Fruit fly (Drosophila melanogaster): ENCODE results near the gene CG4168.

The CG4168 gene

DNA sequence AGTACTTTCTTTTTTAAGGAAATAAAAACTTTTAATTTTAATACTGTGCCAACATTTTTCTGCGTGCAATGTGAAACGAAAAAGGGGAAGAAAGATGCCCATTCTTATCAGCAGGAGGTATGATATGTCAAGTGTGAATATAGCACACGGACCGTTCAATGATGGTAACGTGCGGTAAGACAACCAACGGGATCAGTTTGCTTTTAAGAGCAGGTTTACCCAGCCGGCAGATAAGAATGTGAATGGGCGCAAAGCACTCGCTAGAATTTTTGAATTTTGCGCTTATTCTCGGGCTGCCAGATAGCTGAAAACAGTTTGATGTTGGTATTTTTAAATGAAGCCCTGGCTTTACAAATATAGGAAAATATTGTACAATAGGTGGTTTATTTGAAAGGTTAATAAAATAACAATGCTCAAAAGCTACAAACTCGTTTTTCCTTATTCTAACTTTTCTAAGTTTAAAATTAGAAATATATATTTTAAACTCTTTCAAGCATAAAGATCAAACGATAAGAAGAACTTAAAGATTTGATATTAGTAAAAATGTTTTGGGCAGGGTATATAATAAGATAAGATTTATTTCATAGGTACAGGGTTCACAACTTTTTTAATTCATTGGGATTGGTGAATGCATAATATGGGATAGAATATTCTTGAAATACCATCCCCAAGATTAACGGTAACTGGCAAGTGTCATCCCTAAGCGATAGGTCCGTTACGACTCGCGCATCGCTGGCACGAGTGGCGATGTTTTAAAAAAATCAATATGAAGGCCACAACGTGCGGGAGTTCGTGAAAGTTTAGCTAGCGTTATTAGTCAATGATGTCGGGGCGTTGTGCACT, 48.1 kb upstream of the CG4168 start, which contains the start of gene dao (continued):
- TF ChIP-seq tup (GFP tag; optimal IDR thresholded peaks at IDR 0.05) = no peak
- peak; percentile 18 for TF ChIP-seq Atf3 (GFP tag; optimal IDR thresholded peaks at IDR 0.05)
- TF ChIP-seq Hmx (GFP tag; optimal IDR thresholded peaks at IDR 0.05) = peak; percentile 17
- TF ChIP-seq CG7963 (GFP tag; IDR thresholded peaks at IDR 0.05; ENCODE audit: partially characterized antibody) = peak; percentile 6; the same call in 1 of the 3 replicates
- peak; percentile 49 for TF ChIP-seq CG4424 (GFP tag; optimal IDR thresholded peaks at IDR 0.05)
- no peak for TF ChIP-seq seq (GFP tag; IDR thresholded peaks at IDR 0.05)
- TF ChIP-seq bowl (GFP tag; IDR thresholded peaks at IDR 0.05) = no peak
- peak; percentile 16 for TF ChIP-seq CG12104 (GFP tag; optimal IDR thresholded peaks at IDR 0.05)
- peak; percentile 37 for TF ChIP-seq CG12744 (GFP tag; optimal IDR thresholded peaks at IDR 0.05)
- TF ChIP-seq CG10267 (tag; optimal IDR thresholded peaks at IDR 0.05) = peak; percentile 38
- peak; percentile 49 for TF ChIP-seq lilli (GFP tag; optimal IDR thresholded peaks at IDR 0.05)
- TF ChIP-seq psq (GFP tag; optimal IDR thresholded peaks at IDR 0.05) = no peak
- peak; percentile 27 for TF ChIP-seq CG31388 (GFP tag; optimal IDR thresholded peaks at IDR 0.05)
- TF ChIP-seq CG15073 (GFP tag; optimal IDR thresholded peaks at IDR 0.05) = no peak
- TF ChIP-seq CrebB (tag; optimal IDR thresholded peaks at IDR 0.05) = no peak
- no peak for TF ChIP-seq fd64A (GFP tag; optimal IDR thresholded peaks at IDR 0.05)
- no peak for TF ChIP-seq twi (tag; optimal IDR thresholded peaks at IDR 0.05)
- TF ChIP-seq CG2889 (GFP tag; IDR thresholded peaks at IDR 0.05) = peak; percentile 42; the same call in 2 of the 3 replicates
- peak; percentile 44 for TF ChIP-seq bab2 (GFP tag; optimal IDR thresholded peaks at IDR 0.05)
- peak; percentile 58; the same call in 1 of the 2 replicates for TF ChIP-seq sob (GFP tag; IDR thresholded peaks at IDR 0.05)
- TF ChIP-seq tna (GFP tag; IDR thresholded peaks at IDR 0.05; ENCODE audit: partially characterized antibody) = peak; percentile 36; the same call in 1 of the 2 replicates
- peak; percentile 60 for TF ChIP-seq CG12769 (tag; optimal IDR thresholded peaks at IDR 0.05)
- TF ChIP-seq Xrp1 (GFP tag; IDR thresholded peaks at IDR 0.05) = peak; percentile 24; the same call in 1 of the 2 replicates
- peak; percentile 46 for TF ChIP-seq CG7839 (tag; optimal IDR thresholded peaks at IDR 0.05)
- no peak for TF ChIP-seq Lim3 (GFP tag; IDR thresholded peaks at IDR 0.05)
- peak; percentile 38 for TF ChIP-seq CG12942 (GFP tag; optimal IDR thresholded peaks at IDR 0.05)
- TF ChIP-seq sna (GFP tag; IDR thresholded peaks at IDR 0.05; ENCODE audit: partially characterized antibody) = peak; percentile 68; the same call in 1 of the 2 replicates
- TF ChIP-seq E2f2 (GFP tag; IDR thresholded peaks at IDR 0.05) = peak; percentile 90
- TF ChIP-seq pho (GFP tag; optimal IDR thresholded peaks at IDR 0.05) = peak; percentile 28
- no peak for TF ChIP-seq CG2202 (tag; optimal IDR thresholded peaks at IDR 0.05)
- no peak for TF ChIP-seq Jarid2 (GFP tag; optimal IDR thresholded peaks at IDR 0.05)
- TF ChIP-seq CG12155 (GFP tag; optimal IDR thresholded peaks at IDR 0.05) = peak; percentile 83
- TF ChIP-seq chm (GFP tag; IDR thresholded peaks at IDR 0.05) = 0 out of 2 replicates have a peak, but pooled peaks have one; percentile 11
- no peak for TF ChIP-seq lov (optimal IDR thresholded peaks at IDR 0.05)
- no peak for TF ChIP-seq lov (GFP tag; IDR thresholded peaks at IDR 0.05)
- TF ChIP-seq Ravus (GFP tag; IDR thresholded peaks at IDR 0.05) = no peak
- peak; percentile 33 for TF ChIP-seq dmrt99B (tag; optimal IDR thresholded peaks at IDR 0.05)
- TF ChIP-seq CG14965 (GFP tag; optimal IDR thresholded peaks at IDR 0.05; ENCODE audit: borderline replicate concordance) = no peak
- no peak for TF ChIP-seq sim (GFP tag; IDR thresholded peaks at IDR 0.05)
- TF ChIP-seq CG11695 (GFP tag; IDR thresholded peaks at IDR 0.05) = no peak
- peak; percentile 35; the same call in 1 of the 2 replicates for TF ChIP-seq ssp (GFP tag; IDR thresholded peaks at IDR 0.05)
- TF ChIP-seq bbx (GFP tag; IDR thresholded peaks at IDR 0.05; ENCODE audit: partially characterized antibody) = peak; percentile 78
- no peak for TF ChIP-seq Taf1 (GFP tag; IDR thresholded peaks at IDR 0.05)
- no peak for TF ChIP-seq maf-S (GFP tag; optimal IDR thresholded peaks at IDR 0.05)
- TF ChIP-seq sisA (GFP tag; IDR thresholded peaks at IDR 0.05) = peak; percentile 47
- TF ChIP-seq CG13123 (GFP tag; optimal IDR thresholded peaks at IDR 0.05) = peak; percentile 18
- TF ChIP-seq chn (GFP tag; optimal IDR thresholded peaks at IDR 0.05) = peak; percentile 63
- peak; percentile 72 for TF ChIP-seq slbo (GFP tag; IDR thresholded peaks at IDR 0.05)
- TF ChIP-seq CG9817 (tag; optimal IDR thresholded peaks at IDR 0.05) = peak; percentile 45

Data from whole organism, embryonic.